Worm (Caenorhabditis elegans) whole organism, L4/young adult: ENCODE data around the gene cyp-31A2.
"Not testable (repeated sequence)": the region's sequence is repeated elsewhere in the genome, so short reads cannot be mapped to it uniquely, and the experiment has no call there.

ENCODE experiments used
- W03F9.2 ChIP-seq: fragments of 150-350 bp; optimal IDR thresholded peaks from 2 replicates; lab custom pipeline; 2014; ENCODE audit warnings: missing biosample characterization, missing genetic modification characterization
- him-1 ChIP-seq: sonication (generic microtip); optimal IDR thresholded peaks from 2 replicates; lab custom pipeline; 2016; ENCODE audit warnings: missing genotype, missing genetic modification reagents, missing genetic modification characterization, missing compliant biosample characterization

- TF ChIP-seq him-1, W03F9.2 (tag; lab: Kevin White, UChicago): not testable (repeated sequence)
Measured at ce11 chrIV:11416724-11417123, 13.0 kb downstream of the cyp-31A2 start, which contains the start of gene F22B3.5.
